Worm (Caenorhabditis elegans): ENCODE data around the gene T28A11.16.

DNA sequence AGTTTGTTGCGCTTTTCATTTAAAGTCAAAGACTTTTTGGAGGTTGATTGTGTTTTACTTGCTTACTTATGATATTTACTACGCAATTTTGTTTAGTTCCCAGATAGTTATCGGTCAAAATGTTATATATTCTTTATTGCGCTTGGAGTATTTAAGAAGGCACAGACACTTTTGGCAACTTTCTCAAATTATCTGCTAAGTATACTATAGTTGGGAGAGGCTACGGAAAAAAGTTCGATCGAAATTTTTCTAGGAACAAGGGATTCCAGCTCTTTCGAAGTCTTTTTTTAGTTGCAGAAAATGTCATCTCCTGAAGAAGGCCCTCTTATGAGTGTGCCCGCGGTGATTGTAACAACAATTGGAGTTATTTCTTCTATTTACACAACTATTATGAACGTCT lies 1.1 kb upstream of the T28A11.16 start, which contains the start of gene srbc-5:
- no peak for TF ChIP-seq ama-1 (optimal IDR thresholded peaks at IDR 0.05)
- TF ChIP-seq B0310.2 (tag; optimal IDR thresholded peaks at IDR 0.05): no peak
- TF ChIP-seq ceh-13 (GFP tag; optimal IDR thresholded peaks at IDR 0.05): no peak
- TF ChIP-seq hmg-4 (GFP tag; optimal IDR thresholded peaks at IDR 0.05): no peak
- TF ChIP-seq ceh-36 (tag; optimal IDR thresholded peaks at IDR 0.05): no peak
- TF ChIP-seq tbx-11 (GFP tag; IDR thresholded peaks at IDR 0.05): no peak
- no peak for TF ChIP-seq tbx-37 (GFP tag; conservative IDR thresholded peaks at IDR 0.05)
- TF ChIP-seq hmbx-1 (tag; optimal IDR thresholded peaks at IDR 0.05): no peak
- no peak for TF ChIP-seq scrt-1 (GFP tag; IDR thresholded peaks at IDR 0.05)
- TF ChIP-seq pes-1 (GFP tag; IDR thresholded peaks at IDR 0.05): no peak
- no peak for TF ChIP-seq sea-1 (GFP tag; conservative IDR thresholded peaks at IDR 0.05)

Data from whole organism, early embryonic.